Worm (Caenorhabditis elegans) whole organism, L1 larva: ENCODE data around the gene T13H5.8.

Experiments used
- ama-1 ChIP-seq: fragments of 150-350 bp; optimal IDR thresholded peaks from 2 replicates; lab custom pipeline; 2014
- ceh-82 ChIP-seq, 3 experiments: fragments of 150-350 bp in 1 of 3; sonication (generic microtip) in 2 of 3; optimal IDR thresholded peaks; 2 replicates each; lab custom pipeline; 2014 to 2017; ENCODE audit warnings: missing biosample characterization in 3 of 3, missing genetic modification characterization in 3 of 3
- elt-2 ChIP-seq: sonication (generic microtip); optimal IDR thresholded peaks from 2 replicates; lab custom pipeline; 2016; ENCODE audit warnings: missing genetic modification characterization, mild to moderate bottlenecking, inconsistent platforms, missing compliant biosample characterization, missing genetic modification reagents
- fkh-10 ChIP-seq: sonication (generic microtip); optimal IDR thresholded peaks from 2 replicates; lab custom pipeline; 2017; ENCODE audit warnings: missing biosample characterization, missing genetic modification reagents, missing genetic modification characterization
- irx-1 ChIP-seq: sonication (generic microtip); optimal IDR thresholded peaks from 2 replicates; lab custom pipeline; 2016; ENCODE audit warnings: missing genetic modification characterization, missing compliant biosample characterization
- lin-39 ChIP-seq: fragments of 150-350 bp; optimal IDR thresholded peaks from 2 replicates; lab custom pipeline; 2014; ENCODE audit warnings: missing biosample characterization, missing genetic modification reagents, missing genetic modification characterization
- nhr-77 ChIP-seq: fragments of 150-350 bp; optimal IDR thresholded peaks from 2 replicates; lab custom pipeline; 2014; ENCODE audit warnings: missing biosample characterization, missing genetic modification characterization
- rnt-1 ChIP-seq: sonication (generic microtip); optimal IDR thresholded peaks from 2 replicates; lab custom pipeline; 2016; ENCODE audit warnings: mild to moderate bottlenecking, missing genetic modification characterization, moderate library complexity, missing compliant biosample characterization
- snpc-4 ChIP-seq: fragments of 150-350 bp; optimal IDR thresholded peaks from 2 replicates; lab custom pipeline; 2014; ENCODE audit warnings: missing biosample characterization, missing genetic modification characterization
- tbx-2 ChIP-seq: sonication (generic microtip); optimal IDR thresholded peaks from 2 replicates; lab custom pipeline; 2016; ENCODE audit warnings: missing genetic modification characterization, missing compliant biosample characterization
- unc-62 ChIP-seq: fragments of 150-350 bp; optimal IDR thresholded peaks from 2 replicates; lab custom pipeline; 2014; ENCODE audit warnings: missing biosample characterization, missing genetic modification reagents, missing genetic modification characterization
- unc-86 ChIP-seq: sonication (generic microtip); optimal IDR thresholded peaks from 2 replicates; lab custom pipeline; 2016; ENCODE audit warnings: missing genetic modification characterization, missing compliant biosample characterization
- ztf-11 ChIP-seq, 2 experiments: sonication (generic microtip); optimal IDR thresholded peaks; 2 replicates each; lab custom pipeline; 2016 to 2017; ENCODE audit warnings: missing genetic modification characterization in 2 of 2, missing biosample characterization in 1 of 2, missing compliant biosample characterization in 1 of 2

DNA sequence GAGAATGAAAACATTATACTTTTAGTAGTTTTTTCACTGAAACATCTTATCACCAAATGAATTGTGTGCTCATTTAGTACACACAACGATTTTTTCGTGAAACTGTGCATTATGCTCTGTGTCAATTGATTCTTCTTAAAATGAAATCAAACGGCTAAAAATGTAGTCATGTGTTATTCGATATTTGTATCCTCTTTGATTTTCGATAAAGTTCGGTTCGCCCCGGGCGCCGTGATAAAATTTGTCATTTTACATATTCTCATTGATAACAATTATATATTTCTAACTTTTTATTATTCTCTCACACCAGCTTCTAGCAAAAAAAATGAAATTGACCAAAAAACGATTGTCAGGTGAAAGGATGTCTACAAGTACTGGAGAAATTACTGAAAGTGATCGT lies 3.6 kb upstream of the T13H5.8 start, which contains the start of gene ctg-2:
- peak; percentile 85 for TF ChIP-seq elt-2 (tag; lab: Kevin White, UChicago)
- no peak for TF ChIP-seq lin-39
- no peak for TF ChIP-seq ztf-11 (tag; optimal IDR thresholded peaks at IDR 0.05; lab: Kevin White, UChicago)
- no peak for TF ChIP-seq nhr-77 (tag; lab: Kevin White, UChicago)
- no peak for TF ChIP-seq irx-1 (tag; lab: Kevin White, UChicago)
- no peak for TF ChIP-seq tbx-2 (tag; lab: Kevin White, UChicago)
- no peak for TF ChIP-seq unc-86 (tag; lab: Kevin White, UChicago)
- TF ChIP-seq rnt-1 (tag; lab: Kevin White, UChicago): no peak
- no peak for TF ChIP-seq ceh-82 (tag; optimal IDR thresholded peaks at IDR 0.05; lab: Kevin White, UChicago)
- no peak for TF ChIP-seq fkh-10 (GFP tag; lab: Kevin White, UChicago)
- TF ChIP-seq unc-62 (GFP tag; lab: Kevin White, UChicago): no peak
- no peak for TF ChIP-seq ama-1 (lab: Kevin White, UChicago)
- TF ChIP-seq snpc-4: no peak
